Fruit fly (Drosophila melanogaster) whole organism, wandering third instar larva: ENCODE data around the gene Syx5.

Experiments used
- Abd-B ChIP-seq: fragments of >200 bp; optimal IDR thresholded peaks from 2 replicates; lab custom pipeline; 2017; ENCODE audit warnings: missing biosample characterization, missing genetic modification characterization
- CG32264 ChIP-seq: fragments of 200-800 bp; sonication (Bioruptor generic); optimal IDR thresholded peaks from 2 replicates; lab custom pipeline; 2016; ENCODE audit warnings: missing biosample characterization, missing genetic modification characterization
- CG9705 ChIP-seq: fragments of 200-800 bp; sonication (Bioruptor generic); optimal IDR thresholded peaks from 2 replicates; lab custom pipeline; 2018; ENCODE audit warnings: missing biosample characterization, mild to moderate bottlenecking, missing genetic modification characterization
- CrebA ChIP-seq: fragments of 200-800 bp; sonication (Bioruptor generic); optimal IDR thresholded peaks from 2 replicates; lab custom pipeline; 2016; ENCODE audit warnings: missing biosample characterization, mild to moderate bottlenecking, missing genetic modification characterization, borderline replicate concordance
- Dfd ChIP-seq: fragments of >200 bp; optimal IDR thresholded peaks from 2 replicates; lab custom pipeline; 2017; ENCODE audit warnings: missing biosample characterization, missing genetic modification characterization
- Dif ChIP-seq: fragments of 200-275, 200-300 bp; sonication (Bioruptor generic); optimal IDR thresholded peaks from 2 replicates; lab custom pipeline; 2018; ENCODE audit warnings: missing biosample characterization, missing genetic modification characterization; ENCODE audit not compliant: partially characterized antibody
- GATAd ChIP-seq: sonication (Bioruptor generic); optimal IDR thresholded peaks from 2 replicates; lab custom pipeline; 2016; ENCODE audit warnings: missing biosample characterization, missing genetic modification characterization
- HLH106 ChIP-seq: fragments of 200-800 bp; optimal IDR thresholded peaks from 3 replicates; lab custom pipeline; 2019; ENCODE audit warnings: missing biosample characterization, mild to moderate bottlenecking, missing genetic modification characterization, moderate library complexity
- Hnf4 ChIP-seq: fragments of 200-800 bp; sonication (Bioruptor generic); optimal IDR thresholded peaks from 2 replicates; lab custom pipeline; 2016; ENCODE audit warnings: missing biosample characterization, mild to moderate bottlenecking, missing genetic modification characterization
- Hr78 ChIP-seq: fragments of >200 bp; optimal IDR thresholded peaks from 2 replicates; lab custom pipeline; 2017; ENCODE audit warnings: missing biosample characterization, missing genetic modification characterization
- Hr83 ChIP-seq: fragments of 200-300 bp; sonication (Bioruptor generic); optimal IDR thresholded peaks from 2 replicates; lab custom pipeline; 2016; ENCODE audit warnings: missing biosample characterization, mild to moderate bottlenecking, missing genetic modification characterization, moderate library complexity; ENCODE audit not compliant: poor library complexity, severe bottlenecking
- Jra ChIP-seq: sonication (Bioruptor generic); optimal IDR thresholded peaks from 2 replicates; lab custom pipeline; 2016; ENCODE audit warnings: missing biosample characterization, missing genetic modification characterization
- Mio ChIP-seq: sonication (Bioruptor generic); optimal IDR thresholded peaks from 2 replicates; lab custom pipeline; 2016; ENCODE audit warnings: missing biosample characterization, missing genetic modification characterization
- N ChIP-seq: fragments of >200 bp; optimal IDR thresholded peaks from 2 replicates; lab custom pipeline; 2018; ENCODE audit warnings: missing biosample characterization, missing external identifiers, missing genetic modification characterization
- OdsH ChIP-seq: fragments of 200-800 bp; sonication (Bioruptor generic); optimal IDR thresholded peaks from 2 replicates; lab custom pipeline; 2016; ENCODE audit warnings: missing biosample characterization, mild to moderate bottlenecking, missing genetic modification characterization
- Sp1 ChIP-seq: fragments of 200-800 bp; sonication (Bioruptor generic); optimal IDR thresholded peaks from 3 replicates; lab custom pipeline; 2019; ENCODE audit warnings: missing biosample characterization, mild to moderate bottlenecking, missing genetic modification characterization, moderate library complexity
- Vsx2 ChIP-seq: fragments of 200-300, 225-300 bp; sonication (Bioruptor generic); optimal IDR thresholded peaks from 2 replicates; lab custom pipeline; 2018; ENCODE audit warnings: missing biosample characterization, missing genetic modification characterization; ENCODE audit not compliant: partially characterized antibody
- br ChIP-seq: fragments of 200-800 bp; sonication (Bioruptor generic); optimal IDR thresholded peaks from 2 replicates; lab custom pipeline; 2016; ENCODE audit warnings: missing biosample characterization, missing genetic modification characterization
- brk ChIP-seq: fragments of 200-800 bp; sonication (Bioruptor generic); optimal IDR thresholded peaks from 2 replicates; lab custom pipeline; 2016; ENCODE audit warnings: missing biosample characterization, mild to moderate bottlenecking, missing genetic modification characterization
- dl ChIP-seq, 2 experiments: fragments of 175-275, 200-275 bp in 1 of 2; fragments of 200-275 bp in 1 of 2; sonication (Bioruptor generic); optimal IDR thresholded peaks; lab custom pipeline; 2018; ENCODE audit warnings: mild to moderate bottlenecking in 2 of 2, missing biosample characterization in 2 of 2, missing genetic modification characterization in 2 of 2, moderate library complexity in 2 of 2; ENCODE audit not compliant: partially characterized antibody in 2 of 2, insufficient read depth in 1 of 2
- dmrt93B ChIP-seq: fragments of 200-800 bp; sonication (Bioruptor generic); optimal IDR thresholded peaks from 2 replicates; lab custom pipeline; 2018; ENCODE audit warnings: missing biosample characterization, mild to moderate bottlenecking, missing genetic modification characterization
- dsf ChIP-seq: sonication (Bioruptor generic); optimal IDR thresholded peaks from 2 replicates; lab custom pipeline; 2016; ENCODE audit warnings: missing biosample characterization, missing genetic modification characterization, borderline replicate concordance
- ey ChIP-seq: fragments of 200-800 bp; sonication (Bioruptor generic); optimal IDR thresholded peaks from 2 replicates; lab custom pipeline; 2016; ENCODE audit warnings: missing biosample characterization, missing genetic modification characterization
- foxo ChIP-seq, 2 experiments: fragments of 200-800 bp; sonication (Bioruptor generic); optimal IDR thresholded peaks; 2 replicates in 1 of 2; 3 replicates in 1 of 2; lab custom pipeline; 2016 to 2017; ENCODE audit warnings: missing biosample characterization in 2 of 2, missing genetic modification characterization in 2 of 2
- fru ChIP-seq: fragments of 200-800 bp; sonication (Bioruptor generic); optimal IDR thresholded peaks from 3 replicates; lab custom pipeline; 2016; ENCODE audit warnings: missing biosample characterization, mild to moderate bottlenecking, missing genetic modification characterization
- h ChIP-seq: fragments of 200-800 bp; sonication (Bioruptor generic); optimal IDR thresholded peaks from 3 replicates; lab custom pipeline; 2016; ENCODE audit warnings: missing biosample characterization, mild to moderate bottlenecking, missing genetic modification characterization
- jim ChIP-seq: fragments of 175-275, 200-325 bp; sonication (Bioruptor generic); optimal IDR thresholded peaks from 2 replicates; lab custom pipeline; 2016; ENCODE audit warnings: missing biosample characterization, mild to moderate bottlenecking, missing genetic modification characterization
- lola ChIP-seq: fragments of >200 bp; optimal IDR thresholded peaks from 2 replicates; lab custom pipeline; 2017; ENCODE audit warnings: missing biosample characterization, missing genetic modification characterization
- pan ChIP-seq: fragments of >200 bp; optimal IDR thresholded peaks from 2 replicates; lab custom pipeline; 2017
- psq ChIP-seq: fragments of 200-800 bp; sonication (Bioruptor generic); optimal IDR thresholded peaks from 3 replicates; lab custom pipeline; 2017; ENCODE audit warnings: missing biosample characterization, mild to moderate bottlenecking, missing genetic modification characterization, moderate library complexity
- rgr ChIP-seq: fragments of 200-800 bp; sonication (Bioruptor generic); optimal IDR thresholded peaks from 3 replicates; lab custom pipeline; 2016; ENCODE audit warnings: missing biosample characterization, mild to moderate bottlenecking, missing genetic modification characterization
- sv ChIP-seq: fragments of 200-800 bp; sonication (Bioruptor generic); optimal IDR thresholded peaks from 3 replicates; lab custom pipeline; 2016; ENCODE audit warnings: missing biosample characterization, missing genetic modification characterization
- tai ChIP-seq: sonication (Bioruptor generic); optimal IDR thresholded peaks from 2 replicates; lab custom pipeline; 2016; ENCODE audit warnings: missing biosample characterization, missing genetic modification characterization
- usp ChIP-seq: fragments of >200 bp; optimal IDR thresholded peaks from 2 replicates; lab custom pipeline; 2017; ENCODE audit warnings: missing biosample characterization, missing genetic modification characterization
- woc ChIP-seq: sonication (Bioruptor generic); optimal IDR thresholded peaks from 2 replicates; lab custom pipeline; 2016; ENCODE audit warnings: missing biosample characterization, mild to moderate bottlenecking, missing genetic modification characterization

Syx5 gene

DNA sequence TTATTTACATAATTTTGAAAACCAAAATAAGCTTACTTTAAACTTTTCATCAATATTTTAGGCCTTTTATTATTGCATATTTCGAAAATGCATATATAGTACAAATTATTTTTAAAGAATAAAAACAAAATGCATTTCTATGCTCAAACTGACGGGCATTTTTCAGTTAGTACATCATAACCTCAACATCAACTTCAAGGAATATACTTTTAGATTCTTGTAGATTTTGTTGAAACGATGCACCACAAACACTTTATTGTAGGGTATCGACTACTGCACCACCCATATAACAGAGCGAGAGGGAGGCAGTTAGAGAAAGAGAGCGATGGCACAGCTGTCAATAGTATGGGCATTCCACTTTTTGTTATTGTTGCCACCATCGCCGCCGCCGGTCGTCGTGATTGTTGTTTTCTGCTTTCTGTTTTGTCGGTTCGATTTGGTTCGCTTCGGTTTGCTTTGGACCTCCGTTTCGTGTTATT lies 27.3 kb upstream of the Syx5 start (continued):
- TF ChIP-seq pan (lab: Kevin White, UChicago) (no peak), dsf (GFP tag; lab: Kevin White, UChicago) (no peak)

DNA sequence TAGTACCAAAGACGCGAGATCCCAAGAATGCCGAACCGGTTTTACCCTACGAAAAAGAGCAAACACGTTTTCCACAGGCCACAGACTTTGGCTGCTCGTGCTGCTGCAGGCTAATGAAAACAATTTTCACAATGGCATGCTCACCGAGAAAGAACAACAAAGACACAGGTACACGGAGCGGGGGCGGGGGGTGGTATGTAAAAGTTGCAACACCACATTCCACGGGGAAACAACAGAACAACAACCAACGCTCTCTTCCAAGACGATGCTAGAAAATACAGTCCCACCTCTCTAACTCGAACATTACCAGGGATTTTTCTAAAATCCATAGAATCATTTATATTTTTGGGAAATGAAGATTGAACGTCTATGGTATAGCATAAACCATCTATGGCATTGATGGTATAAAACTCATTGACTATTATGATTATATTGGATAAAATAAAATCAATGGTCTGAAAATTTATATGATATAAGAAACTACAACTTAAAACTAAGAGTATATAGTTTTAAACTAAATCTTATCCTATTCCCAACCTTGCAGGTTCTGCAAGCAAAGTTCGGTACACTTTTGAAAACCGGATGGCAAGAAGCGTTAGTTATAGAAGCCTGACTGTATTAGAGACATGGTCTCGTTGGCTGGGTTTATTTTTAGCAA lies 25.6 kb upstream of the Syx5 start:
- TF ChIP-seq h (GFP tag; lab: Kevin White, UChicago) (peak; percentile 28), tai (GFP tag; lab: Kevin White, UChicago) (no peak), woc (peak; percentile 55), HLH106 (tag; lab: Kevin White, UChicago) (peak; percentile 22), N (GFP tag; lab: Kevin White, UChicago) (no peak), jim (GFP tag; lab: Kevin White, UChicago) (no peak), Abd-B (GFP tag; lab: Kevin White, UChicago) (no peak), dsf (GFP tag; lab: Kevin White, UChicago) (no peak), Hnf4 (GFP tag; lab: Kevin White, UChicago) (no peak), CG9705 (GFP tag; lab: Kevin White, UChicago) (no peak), lola (GFP tag; lab: Kevin White, UChicago) (no peak), Sp1 (GFP tag; lab: Kevin White, UChicago) (peak; percentile 25), Dfd (GFP tag; lab: Kevin White, UChicago) (no peak), Hr83 (GFP tag; lab: Kevin White, UChicago) (no peak), dl (GFP tag; optimal IDR thresholded peaks at IDR 0.05; lab: Kevin White, UChicago; ENCODE audit: insufficient read depth in 1 of 2, partially characterized antibody in 2 of 2) (no peak), usp (GFP tag; lab: Kevin White, UChicago) (no peak), foxo (GFP tag; optimal IDR thresholded peaks at IDR 0.05; lab: Kevin White, UChicago) (peak in 1 of 2 experiments; percentile 50), Dif (GFP tag; lab: Kevin White, UChicago) (no peak), pan (lab: Kevin White, UChicago) (no peak), ey (GFP tag; lab: Kevin White, UChicago) (peak; percentile 24), brk (GFP tag; lab: Kevin White, UChicago) (no peak), dmrt93B (GFP tag; lab: Kevin White, UChicago) (no peak), GATAd (no peak), rgr (GFP tag; lab: Kevin White, UChicago) (no peak), fru (peak; percentile 45), sv (GFP tag; lab: Kevin White, UChicago) (no peak), br (GFP tag; lab: Kevin White, UChicago) (no peak), psq (GFP tag; lab: Kevin White, UChicago) (peak; percentile 16), OdsH (GFP tag; lab: Kevin White, UChicago) (peak; percentile 17), CrebA (GFP tag; lab: Kevin White, UChicago) (no peak), Hr78 (GFP tag; lab: Kevin White, UChicago) (no peak), Mio (GFP tag; lab: Kevin White, UChicago) (no peak)

DNA sequence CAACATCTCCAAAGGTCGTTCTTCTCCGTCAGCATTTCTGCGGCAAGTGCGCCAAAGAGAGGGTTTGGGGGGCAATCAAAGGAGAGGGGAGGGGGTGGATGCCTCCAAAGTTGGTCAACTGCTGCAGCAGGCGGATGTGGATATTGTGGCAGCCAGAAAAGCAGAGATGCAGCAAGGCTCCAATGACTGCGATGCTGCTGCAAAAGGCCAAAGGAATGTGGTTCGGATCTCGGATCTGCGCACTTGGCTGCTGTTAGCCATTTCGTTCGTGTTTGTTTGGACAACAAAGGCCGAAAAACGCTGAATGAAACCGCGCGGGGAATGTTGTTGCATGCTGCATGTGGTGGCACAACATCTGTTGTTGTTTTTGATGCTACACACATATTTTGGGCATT lies 25.1 kb upstream of the Syx5 start:
- TF ChIP-seq N (GFP tag; lab: Kevin White, UChicago) (no peak), ey (GFP tag; lab: Kevin White, UChicago) (no peak), OdsH (GFP tag; lab: Kevin White, UChicago) (no peak), rgr (GFP tag; lab: Kevin White, UChicago) (peak; percentile 26), Hr78 (GFP tag; lab: Kevin White, UChicago) (no peak), Mio (GFP tag; lab: Kevin White, UChicago) (no peak), lola (GFP tag; lab: Kevin White, UChicago) (no peak), HLH106 (tag; lab: Kevin White, UChicago) (peak; percentile 23), psq (GFP tag; lab: Kevin White, UChicago) (peak; percentile 4), Hnf4 (GFP tag; lab: Kevin White, UChicago) (no peak), CrebA (GFP tag; lab: Kevin White, UChicago) (no peak), dmrt93B (GFP tag; lab: Kevin White, UChicago) (no peak), CG9705 (GFP tag; lab: Kevin White, UChicago) (peak; percentile 10), dl (GFP tag; optimal IDR thresholded peaks at IDR 0.05; lab: Kevin White, UChicago; ENCODE audit: insufficient read depth in 1 of 2, partially characterized antibody in 2 of 2) (no peak), fru (no peak), tai (GFP tag; lab: Kevin White, UChicago) (no peak), CG32264 (no peak), h (GFP tag; lab: Kevin White, UChicago) (no peak), Vsx2 (no peak), Jra (GFP tag; lab: Kevin White, UChicago) (no peak), Dfd (GFP tag; lab: Kevin White, UChicago) (no peak), jim (GFP tag; lab: Kevin White, UChicago) (no peak), br (GFP tag; lab: Kevin White, UChicago) (no peak), Hr83 (GFP tag; lab: Kevin White, UChicago) (peak; percentile 74), brk (GFP tag; lab: Kevin White, UChicago) (no peak), sv (GFP tag; lab: Kevin White, UChicago) (no peak)
